Worm (Caenorhabditis elegans) whole organism, late embryonic: ENCODE data around the gene aman-2.
A peak's percentile ranks its signal among the peaks of the same experiment; 100 is the strongest.

ENCODE experiments used
- C08G9.2 ChIP-seq: sonication (generic microtip); optimal IDR thresholded peaks from 2 replicates; lab custom pipeline; 2016; ENCODE audit warnings: mild to moderate bottlenecking, missing genetic modification characterization, moderate library complexity, missing compliant biosample characterization
- C38D4.7 ChIP-seq: fragments of 200-800 bp; sonication (Bioruptor generic); optimal IDR thresholded peaks from 2 replicates; lab custom pipeline; 2018; ENCODE audit warnings: mild to moderate bottlenecking, missing genetic modification characterization, moderate library complexity, missing compliant biosample characterization
- F13H6.1 ChIP-seq: sonication (generic microtip); optimal IDR thresholded peaks from 2 replicates; lab custom pipeline; 2016; ENCODE audit warnings: missing genetic modification characterization, missing compliant biosample characterization
- K09A11.1 ChIP-seq: sonication (generic microtip); optimal IDR thresholded peaks from 2 replicates; lab custom pipeline; 2017; ENCODE audit warnings: antibody characterized with exemption, mild to moderate bottlenecking, missing genetic modification characterization, missing compliant biosample characterization; ENCODE audit not compliant: insufficient read depth
- Y22D7AL.16 ChIP-seq: sonication (generic microtip); optimal IDR thresholded peaks from 2 replicates; lab custom pipeline; 2016; ENCODE audit warnings: missing genetic modification characterization, missing compliant biosample characterization
- ahr-1 ChIP-seq: sonication (generic microtip); optimal IDR thresholded peaks from 2 replicates; lab custom pipeline; 2016; ENCODE audit warnings: missing genetic modification characterization, missing compliant biosample characterization
- ama-1 ChIP-seq: fragments of 150-350 bp; optimal IDR thresholded peaks from 2 replicates; lab custom pipeline; 2014
- ceh-14 ChIP-seq: sonication (generic microtip); optimal IDR thresholded peaks from 2 replicates; lab custom pipeline; 2016; ENCODE audit warnings: missing genotype, missing genetic modification characterization, missing compliant biosample characterization
- ceh-18 ChIP-seq: sonication (generic microtip); optimal IDR thresholded peaks from 2 replicates; lab custom pipeline; 2016; ENCODE audit warnings: missing genetic modification characterization, missing compliant biosample characterization
- ceh-24 ChIP-seq: sonication (generic microtip); optimal IDR thresholded peaks from 2 replicates; lab custom pipeline; 2016; ENCODE audit warnings: mild to moderate bottlenecking, missing genetic modification characterization, missing compliant biosample characterization
- ceh-30 ChIP-seq: fragments of 150-350 bp; optimal IDR thresholded peaks from 2 replicates; lab custom pipeline; 2014; ENCODE audit warnings: missing biosample characterization, missing genetic modification characterization
- ceh-31 ChIP-seq: sonication (generic microtip); optimal IDR thresholded peaks from 2 replicates; lab custom pipeline; 2016; ENCODE audit warnings: missing genetic modification characterization, missing compliant biosample characterization
- ceh-34 ChIP-seq: sonication (generic microtip); optimal IDR thresholded peaks from 2 replicates; lab custom pipeline; 2016; ENCODE audit warnings: mild to moderate bottlenecking, missing genetic modification characterization, missing compliant biosample characterization
- ceh-6 ChIP-seq: fragments of 200-800 bp; sonication (Bioruptor generic); optimal IDR thresholded peaks from 2 replicates; lab custom pipeline; 2018; ENCODE audit warnings: mild to moderate bottlenecking, missing genetic modification characterization, missing compliant biosample characterization
- ceh-9 ChIP-seq: sonication (generic microtip); optimal IDR thresholded peaks from 2 replicates; lab custom pipeline; 2016; ENCODE audit warnings: mild to moderate bottlenecking, missing genetic modification characterization, inconsistent platforms, missing compliant biosample characterization
- elt-2 ChIP-seq: sonication (generic microtip); optimal IDR thresholded peaks from 2 replicates; lab custom pipeline; 2016; ENCODE audit warnings: missing genetic modification reagents, missing genetic modification characterization, missing compliant biosample characterization
- ets-4 ChIP-seq: sonication (generic microtip); optimal IDR thresholded peaks from 2 replicates; lab custom pipeline; 2016; ENCODE audit warnings: missing genetic modification characterization, missing compliant biosample characterization
- eyg-1 ChIP-seq: sonication (generic microtip); optimal IDR thresholded peaks from 2 replicates; lab custom pipeline; 2016; ENCODE audit warnings: missing genotype, missing genetic modification characterization, missing compliant biosample characterization
- fax-1 ChIP-seq: sonication (generic microtip); optimal IDR thresholded peaks from 2 replicates; lab custom pipeline; 2016; ENCODE audit warnings: missing genotype, missing genetic modification characterization, missing compliant biosample characterization
- fkh-6 ChIP-seq: sonication (generic microtip); optimal IDR thresholded peaks from 2 replicates; lab custom pipeline; 2016; ENCODE audit warnings: missing genetic modification characterization, missing compliant biosample characterization
- gmeb-2 ChIP-seq: sonication (generic microtip); optimal IDR thresholded peaks from 2 replicates; lab custom pipeline; 2016; ENCODE audit warnings: missing genetic modification characterization, inconsistent platforms, missing compliant biosample characterization
- hlh-13 ChIP-seq: fragments of 200-800 bp; sonication (Bioruptor generic); optimal IDR thresholded peaks from 2 replicates; lab custom pipeline; 2018; ENCODE audit warnings: mild to moderate bottlenecking, missing genetic modification characterization, missing compliant biosample characterization
- hlh-15 ChIP-seq: sonication (generic microtip); optimal IDR thresholded peaks from 2 replicates; lab custom pipeline; 2016; ENCODE audit warnings: missing genetic modification characterization, missing compliant biosample characterization
- hlh-30 ChIP-seq: sonication (generic microtip); optimal IDR thresholded peaks from 2 replicates; lab custom pipeline; 2017; ENCODE audit warnings: antibody characterized with exemption, missing genetic modification characterization, missing compliant biosample characterization; ENCODE audit not compliant: insufficient read depth
- lim-6 ChIP-seq: sonication (generic microtip); optimal IDR thresholded peaks from 2 replicates; lab custom pipeline; 2016; ENCODE audit warnings: missing genetic modification characterization, missing compliant biosample characterization
- lin-11 ChIP-seq: fragments of 200-800 bp; sonication (Bioruptor generic); optimal IDR thresholded peaks from 2 replicates; lab custom pipeline; 2018; ENCODE audit warnings: mild to moderate bottlenecking, missing genetic modification characterization, missing compliant biosample characterization
- madf-2 ChIP-seq: sonication (generic microtip); optimal IDR thresholded peaks from 2 replicates; lab custom pipeline; 2017; ENCODE audit warnings: missing genetic modification characterization, missing compliant biosample characterization
- nfya-1 ChIP-seq: sonication (generic microtip); optimal IDR thresholded peaks from 2 replicates; lab custom pipeline; 2017; ENCODE audit warnings: missing genetic modification characterization, mild to moderate bottlenecking, missing compliant biosample characterization, antibody characterized with exemption, moderate library complexity
- nhr-11 ChIP-seq: fragments of 150-350 bp; optimal IDR thresholded peaks from 2 replicates; lab custom pipeline; 2014; ENCODE audit warnings: missing biosample characterization, missing genetic modification characterization
- odd-2 ChIP-seq: sonication (generic microtip); optimal IDR thresholded peaks from 2 replicates; lab custom pipeline; 2017; ENCODE audit warnings: antibody characterized with exemption, mild to moderate bottlenecking, missing genetic modification characterization, missing compliant biosample characterization
- pax-1 ChIP-seq: fragments of 150-350 bp; optimal IDR thresholded peaks from 2 replicates; lab custom pipeline; 2014; ENCODE audit warnings: missing biosample characterization, missing genetic modification characterization
- pha-4 ChIP-seq: fragments of 150-350 bp; optimal IDR thresholded peaks from 2 replicates; lab custom pipeline; 2018; ENCODE audit warnings: missing biosample characterization, missing genetic modification reagents, missing genetic modification characterization
- pqm-1 ChIP-seq: sonication (generic microtip); optimal IDR thresholded peaks from 2 replicates; lab custom pipeline; 2016; ENCODE audit warnings: missing genetic modification characterization, missing compliant biosample characterization
- pros-1 ChIP-seq: fragments of 150-350 bp; optimal IDR thresholded peaks from 2 replicates; lab custom pipeline; 2014; ENCODE audit warnings: missing biosample characterization, missing genetic modification reagents, missing genetic modification characterization
- sdc-2 ChIP-seq: sonication (generic microtip); optimal IDR thresholded peaks from 2 replicates; lab custom pipeline; 2016; ENCODE audit warnings: missing genotype, missing genetic modification characterization, missing compliant biosample characterization
- sox-2 ChIP-seq: fragments of 200-800 bp; sonication (Bioruptor generic); IDR thresholded peaks from 2 replicates; pipeline ENCODE4 v1.3.6; 2022; ENCODE audit warnings: missing genetic modification reagents, missing genetic modification characterization, missing compliant biosample characterization
- sox-4 ChIP-seq: sonication (generic microtip); optimal IDR thresholded peaks from 2 replicates; lab custom pipeline; 2017; ENCODE audit warnings: mild to moderate bottlenecking, missing genetic modification characterization, inconsistent platforms, missing compliant biosample characterization
- tbx-2 ChIP-seq: sonication (generic microtip); optimal IDR thresholded peaks from 2 replicates; lab custom pipeline; 2016; ENCODE audit warnings: missing genetic modification characterization, missing compliant biosample characterization
- tbx-7 ChIP-seq: sonication (generic microtip); optimal IDR thresholded peaks from 2 replicates; lab custom pipeline; 2016; ENCODE audit warnings: missing genotype, missing genetic modification characterization, missing compliant biosample characterization
- unc-3 ChIP-seq, 2 experiments: fragments of 200-800 bp in 1 of 2; sonication (Bioruptor generic) in 1 of 2; sonication (generic microtip) in 1 of 2; conservative IDR thresholded peaks in 1 of 2; optimal IDR thresholded peaks in 1 of 2; 2 replicates each; pipeline versions ENCODE4 v1.3.6 to Lab custom; 2016 to 2022; ENCODE audit warnings: missing compliant biosample characterization in 2 of 2, missing genetic modification characterization in 2 of 2, missing genetic modification reagents in 1 of 2
- unc-42 ChIP-seq: sonication (generic microtip); optimal IDR thresholded peaks from 2 replicates; lab custom pipeline; 2016; ENCODE audit warnings: missing genotype, missing genetic modification characterization, missing compliant biosample characterization
- unc-86 ChIP-seq: sonication (generic microtip); optimal IDR thresholded peaks from 2 replicates; lab custom pipeline; 2016; ENCODE audit warnings: missing genetic modification characterization, missing compliant biosample characterization
- zip-5 ChIP-seq: sonication (generic microtip); optimal IDR thresholded peaks from 2 replicates; lab custom pipeline; 2016; ENCODE audit warnings: missing genetic modification characterization, missing compliant biosample characterization
- ztf-16 ChIP-seq: sonication (generic microtip); optimal IDR thresholded peaks from 2 replicates; lab custom pipeline; 2017; ENCODE audit warnings: missing genetic modification characterization, missing compliant biosample characterization

Gene aman-2

DNA sequence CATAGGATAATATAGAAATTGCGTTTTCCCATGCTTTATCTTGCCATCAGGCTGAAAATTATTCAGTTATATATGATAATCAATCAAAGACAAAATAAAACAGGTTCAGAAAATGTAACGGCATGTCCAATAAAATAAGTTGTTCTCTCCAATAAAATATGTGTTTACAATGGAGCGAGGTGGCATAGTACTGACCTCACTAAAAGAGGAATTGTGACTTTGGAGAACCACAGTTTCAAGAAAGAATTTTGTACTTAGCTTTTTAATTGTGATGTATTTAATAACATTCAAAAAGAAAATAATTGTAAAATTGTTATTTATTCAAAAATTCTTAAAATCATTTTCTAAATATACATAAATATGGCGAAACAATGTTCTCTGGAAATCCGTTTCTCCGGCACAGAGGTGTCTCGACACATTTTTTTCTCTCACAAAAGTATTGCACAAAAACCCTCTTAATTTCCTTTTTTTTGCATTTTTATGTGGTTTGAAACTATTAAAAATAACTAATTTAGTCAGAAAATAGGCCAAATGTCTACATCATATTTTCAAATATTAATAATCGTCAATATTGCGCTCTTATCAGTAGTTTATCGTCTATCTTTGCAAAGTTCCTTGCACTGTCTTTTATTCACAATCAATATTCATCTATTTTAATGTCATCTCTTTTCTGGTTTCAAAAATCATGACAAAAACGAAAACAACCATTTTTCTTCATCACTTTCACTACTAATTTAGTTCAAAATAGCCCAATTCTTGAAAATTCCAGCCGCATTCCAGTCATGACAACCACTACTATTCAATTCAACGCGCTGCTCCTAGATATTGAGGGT is at the start of gene aman-2, which contains the start of gene F58H1.3 (continued):
- TF ChIP-seq pax-1 (tag; lab: Kevin White, UChicago) (no peak), ceh-30 (tag; lab: Kevin White, UChicago) (no peak), hlh-15 (tag; lab: Kevin White, UChicago) (peak; percentile 73), elt-2 (peak; percentile 89), C38D4.7 (GFP tag; lab: Kevin White, UChicago) (peak; percentile 13), eyg-1 (no peak), ets-4 (tag; lab: Kevin White, UChicago) (peak; percentile 81), ceh-6 (no peak)

ce11 chrV:11982309-11982708 is 49.3 kb upstream of the aman-2 start, which contains the start of gene rpt-1:
Gene rpt-1 (minus strand): TSS chrV:11982397.
- TF ChIP-seq elt-2, result peak; percentile 41
- no peak for TF ChIP-seq K09A11.1 (tag; lab: Kevin White, UChicago)
- TF ChIP-seq Y22D7AL.16 (tag; lab: Kevin White, UChicago), result no peak
- TF ChIP-seq ahr-1 (tag; lab: Kevin White, UChicago), result no peak
- no peak for TF ChIP-seq unc-86 (tag; lab: Kevin White, UChicago)
- no peak for TF ChIP-seq C08G9.2 (tag; lab: Kevin White, UChicago)
- TF ChIP-seq ceh-31 (tag; lab: Kevin White, UChicago), result peak; percentile 42
- no peak for TF ChIP-seq sox-4 (tag; lab: Kevin White, UChicago)
- peak; percentile 48 for TF ChIP-seq nfya-1 (tag; lab: Kevin White, UChicago)
- no peak for TF ChIP-seq pros-1 (tag; lab: Kevin White, UChicago)
- no peak for TF ChIP-seq lim-6 (tag; lab: Kevin White, UChicago)
- no peak for TF ChIP-seq pha-4 (tag; lab: Kevin White, UChicago)
- TF ChIP-seq sox-2 (GFP tag; lab: Robert Waterston, UW), result no peak
- no peak for TF ChIP-seq fax-1 (tag; lab: Kevin White, UChicago)
- TF ChIP-seq hlh-15 (tag; lab: Kevin White, UChicago), result no peak
- peak; percentile 18 for TF ChIP-seq ama-1 (lab: Kevin White, UChicago)
- no peak for TF ChIP-seq odd-2 (tag; lab: Kevin White, UChicago)
- TF ChIP-seq ceh-34, result peak; percentile 41

ce11 chrV:11979673-11980561 is 46.9 kb upstream of the aman-2 start, which contains the start of gene snr-4:
Gene snr-4 (minus strand): TSS chrV:11979723.
- no peak for TF ChIP-seq pqm-1 (tag; lab: Kevin White, UChicago)
- TF ChIP-seq ama-1 (lab: Kevin White, UChicago), result peak; percentile 93
- TF ChIP-seq C08G9.2 (tag; lab: Kevin White, UChicago), result no peak
- no peak for TF ChIP-seq unc-3 (GFP tag; conservative IDR thresholded peaks at IDR 0.05; lab: Robert Waterston, UW)
- TF ChIP-seq unc-3 (tag; optimal IDR thresholded peaks at IDR 0.05; lab: Kevin White, UChicago), result peak; percentile 11
- TF ChIP-seq madf-2 (tag; lab: Kevin White, UChicago), result no peak
- TF ChIP-seq ceh-31 (tag; lab: Kevin White, UChicago), result peak; percentile 51
- TF ChIP-seq hlh-13 (GFP tag; lab: Kevin White, UChicago), result no peak
- peak; percentile 15 for TF ChIP-seq ztf-16
- TF ChIP-seq tbx-7 (tag; lab: Kevin White, UChicago), result no peak
- no peak for TF ChIP-seq nhr-11
- no peak for TF ChIP-seq lin-11
- no peak for TF ChIP-seq ceh-9
- peak; percentile 84 for TF ChIP-seq ceh-18 (tag; lab: Kevin White, UChicago)
- peak; percentile 70 for TF ChIP-seq unc-42 (tag; lab: Kevin White, UChicago)
- peak; percentile 2 for TF ChIP-seq fax-1 (tag; lab: Kevin White, UChicago)
- TF ChIP-seq ahr-1 (tag; lab: Kevin White, UChicago), result no peak
- no peak for TF ChIP-seq ceh-24 (tag; lab: Kevin White, UChicago)
- TF ChIP-seq tbx-2, result peak; percentile 66
- no peak for TF ChIP-seq eyg-1
- TF ChIP-seq fkh-6 (tag; lab: Kevin White, UChicago), result no peak
- no peak for TF ChIP-seq F13H6.1
- TF ChIP-seq gmeb-2, result no peak
- TF ChIP-seq sdc-2 (tag; lab: Kevin White, UChicago), result no peak
- peak; percentile 73 for TF ChIP-seq hlh-30 (tag; lab: Kevin White, UChicago)
- peak; percentile 1 for TF ChIP-seq ceh-14 (tag; lab: Kevin White, UChicago)
- TF ChIP-seq zip-5, result no peak
- TF ChIP-seq nfya-1 (tag; lab: Kevin White, UChicago), result peak; percentile 89
